Worm (Caenorhabditis elegans) whole organism, L3 larva: Measurements from ENCODE around the gene sra-28.

Experiments used
- ceh-16 ChIP-seq: sonication (generic microtip); optimal IDR thresholded peaks from 2 replicates; lab custom pipeline; 2017; ENCODE audit warnings: missing biosample characterization, missing genetic modification characterization
- ceh-28 ChIP-seq: fragments of 150-350 bp; optimal IDR thresholded peaks from 2 replicates; lab custom pipeline; 2014; ENCODE audit warnings: missing biosample characterization, missing genetic modification reagents, missing genetic modification characterization
- daf-12 ChIP-seq: fragments of 150-350 bp; optimal IDR thresholded peaks from 2 replicates; lab custom pipeline; 2014; ENCODE audit warnings: missing biosample characterization, missing genetic modification reagents, missing genetic modification characterization
- zag-1 ChIP-seq: fragments of 150-350 bp; optimal IDR thresholded peaks from 2 replicates; lab custom pipeline; 2014; ENCODE audit warnings: missing biosample characterization, missing genetic modification characterization
- ztf-11 ChIP-seq: fragments of 150-350 bp; optimal IDR thresholded peaks from 2 replicates; lab custom pipeline; 2014; ENCODE audit warnings: missing biosample characterization, missing genetic modification characterization

ce11 chrII:6521316-6521715 lies 52.3 kb downstream of the sra-28 start, which contains the start of gene toe-2:
- TF ChIP-seq ceh-28 (no peak), ztf-11 (tag; lab: Kevin White, UChicago) (no peak), zag-1 (tag; lab: Kevin White, UChicago) (no peak), ceh-16 (tag; lab: Kevin White, UChicago) (no peak), daf-12 (tag; lab: Kevin White, UChicago) (no peak)
